Worm (Caenorhabditis elegans) whole organism, L1 larva: ENCODE data around the gene dnj-23.

Experiments
- C04F5.9 ChIP-seq: sonication (generic microtip); optimal IDR thresholded peaks from 2 replicates; lab custom pipeline; 2016; ENCODE audit warnings: missing genetic modification characterization, missing compliant biosample characterization
- Y116A8C.19 ChIP-seq: sonication (generic microtip); optimal IDR thresholded peaks from 2 replicates; lab custom pipeline; 2016; ENCODE audit warnings: missing compliant biosample characterization, missing genetic modification characterization, borderline replicate concordance
- aha-1 ChIP-seq: fragments of 150-350 bp; optimal IDR thresholded peaks from 2 replicates; lab custom pipeline; 2014; ENCODE audit warnings: missing biosample characterization, missing genetic modification characterization
- aly-2 ChIP-seq: fragments of 150-350 bp; optimal IDR thresholded peaks from 2 replicates; lab custom pipeline; 2014; ENCODE audit warnings: missing biosample characterization, missing genetic modification characterization
- ama-1 ChIP-seq: fragments of 150-350 bp; optimal IDR thresholded peaks from 2 replicates; lab custom pipeline; 2014
- blmp-1 ChIP-seq: fragments of 150-350 bp; optimal IDR thresholded peaks from 2 replicates; lab custom pipeline; 2014; ENCODE audit warnings: missing biosample characterization, missing genetic modification characterization
- ceh-63 ChIP-seq: fragments of 200-800 bp; sonication (Bioruptor generic); optimal IDR thresholded peaks from 2 replicates; lab custom pipeline; 2018; ENCODE audit warnings: mild to moderate bottlenecking, missing genetic modification characterization, missing compliant biosample characterization
- ceh-8 ChIP-seq: fragments of 200-800 bp; sonication (Bioruptor generic); optimal IDR thresholded peaks from 2 replicates; lab custom pipeline; 2018; ENCODE audit warnings: mild to moderate bottlenecking, missing genetic modification characterization, moderate library complexity, missing compliant biosample characterization
- ceh-90 ChIP-seq: sonication (generic microtip); optimal IDR thresholded peaks from 2 replicates; lab custom pipeline; 2016; ENCODE audit warnings: missing genetic modification characterization, missing compliant biosample characterization
- dpl-1 ChIP-seq, 3 experiments: fragments of 150-350 bp in 2 of 3; sonication (generic microtip) in 1 of 3; optimal IDR thresholded peaks; 2 replicates each; lab custom pipeline; 2014 to 2017; ENCODE audit warnings: missing biosample characterization in 3 of 3, missing genetic modification characterization in 3 of 3, missing genetic modification reagents in 3 of 3
- dsc-1 ChIP-seq: sonication (generic microtip); optimal IDR thresholded peaks from 2 replicates; lab custom pipeline; 2016; ENCODE audit warnings: mild to moderate bottlenecking, missing genetic modification characterization, missing compliant biosample characterization
- efl-3 ChIP-seq: fragments of 200-800 bp; sonication (Bioruptor generic); optimal IDR thresholded peaks from 2 replicates; lab custom pipeline; 2018; ENCODE audit warnings: mild to moderate bottlenecking, missing genetic modification characterization, missing compliant biosample characterization
- elt-3 ChIP-seq, 6 experiments: fragments of 150-350 bp in 1 of 6; sonication (generic microtip); optimal IDR thresholded peaks; 2 replicates each; lab custom pipeline; 2017 to 2018; ENCODE audit warnings: missing biosample characterization in 6 of 6, missing genetic modification characterization in 6 of 6, inconsistent platforms in 1 of 6
- fkh-4 ChIP-seq: sonication (generic microtip); optimal IDR thresholded peaks from 2 replicates; lab custom pipeline; 2016; ENCODE audit warnings: missing compliant biosample characterization, missing genetic modification characterization, borderline replicate concordance
- fkh-8 ChIP-seq: sonication (generic microtip); optimal IDR thresholded peaks from 2 replicates; lab custom pipeline; 2016; ENCODE audit warnings: mild to moderate bottlenecking, missing genetic modification characterization, missing compliant biosample characterization
- fos-1 ChIP-seq: fragments of 150-350 bp; optimal IDR thresholded peaks from 2 replicates; lab custom pipeline; 2014; ENCODE audit warnings: missing biosample characterization, missing genetic modification characterization
- grh-1 ChIP-seq: fragments of 200-800 bp; sonication (Bioruptor generic); IDR thresholded peaks from 2 replicates; pipeline ENCODE4 v1.3.6; 2022; ENCODE audit warnings: missing genetic modification reagents, missing genetic modification characterization, missing compliant biosample characterization
- lin-14 ChIP-seq: fragments of 200-800 bp; sonication (Bioruptor generic); optimal IDR thresholded peaks from 2 replicates; lab custom pipeline; 2018; ENCODE audit warnings: mild to moderate bottlenecking, missing genetic modification characterization, moderate library complexity, missing compliant biosample characterization
- lin-35 ChIP-seq, 2 experiments: fragments of 150-350 bp; optimal IDR thresholded peaks; 2 replicates each; lab custom pipeline; 2014; ENCODE audit warnings: missing biosample characterization in 2 of 2, missing genetic modification characterization in 2 of 2, missing genetic modification reagents in 2 of 2
- lin-39 ChIP-seq: fragments of 150-350 bp; optimal IDR thresholded peaks from 2 replicates; lab custom pipeline; 2014; ENCODE audit warnings: missing biosample characterization, missing genetic modification reagents, missing genetic modification characterization
- mab-9 ChIP-seq: fragments of 200-800 bp; sonication (Bioruptor generic); IDR thresholded peaks from 2 replicates; pipeline ENCODE4 v1.3.6; 2022; ENCODE audit warnings: missing genetic modification reagents, missing genetic modification characterization, missing compliant biosample characterization
- mef-2 ChIP-seq: fragments of 150-350 bp; optimal IDR thresholded peaks from 2 replicates; lab custom pipeline; 2014; ENCODE audit warnings: missing biosample characterization, missing genetic modification characterization
- mep-1 ChIP-seq: fragments of 150-350 bp; optimal IDR thresholded peaks from 2 replicates; lab custom pipeline; 2014; ENCODE audit warnings: missing biosample characterization, missing genetic modification characterization
- nhr-11 ChIP-seq: fragments of 150-350 bp; optimal IDR thresholded peaks from 2 replicates; lab custom pipeline; 2014; ENCODE audit warnings: missing biosample characterization, missing genetic modification characterization
- nhr-12 ChIP-seq: sonication (generic microtip); optimal IDR thresholded peaks from 2 replicates; lab custom pipeline; 2017; ENCODE audit warnings: missing biosample characterization, missing genetic modification characterization
- nhr-237 ChIP-seq: fragments of 150-350 bp; optimal IDR thresholded peaks from 2 replicates; lab custom pipeline; 2014; ENCODE audit warnings: missing biosample characterization, missing genetic modification characterization
- nhr-47 ChIP-seq: sonication (generic microtip); optimal IDR thresholded peaks from 2 replicates; lab custom pipeline; 2016; ENCODE audit warnings: mild to moderate bottlenecking, missing genetic modification characterization, moderate library complexity, missing compliant biosample characterization
- nhr-71 ChIP-seq: sonication (generic microtip); optimal IDR thresholded peaks from 2 replicates; lab custom pipeline; 2016; ENCODE audit warnings: mild to moderate bottlenecking, missing genetic modification characterization, moderate library complexity, missing compliant biosample characterization
- nhr-76 ChIP-seq: sonication (generic microtip); optimal IDR thresholded peaks from 2 replicates; lab custom pipeline; 2017; ENCODE audit warnings: missing biosample characterization, missing genetic modification characterization
- nhr-77 ChIP-seq: fragments of 150-350 bp; optimal IDR thresholded peaks from 2 replicates; lab custom pipeline; 2014; ENCODE audit warnings: missing biosample characterization, missing genetic modification characterization
- nhr-84 ChIP-seq: sonication (generic microtip); optimal IDR thresholded peaks from 2 replicates; lab custom pipeline; 2017; ENCODE audit warnings: missing biosample characterization, missing genetic modification characterization
- nhr-85 ChIP-seq: sonication (generic microtip); peaks from one replicate; lab custom pipeline; 2016; ENCODE audit warnings: missing genetic modification characterization, inconsistent platforms, missing compliant biosample characterization
- nhr-90 ChIP-seq: sonication (generic microtip); optimal IDR thresholded peaks from 2 replicates; lab custom pipeline; 2016; ENCODE audit warnings: mild to moderate bottlenecking, missing genetic modification characterization, missing compliant biosample characterization; ENCODE audit not compliant: poor library complexity
- pag-3 ChIP-seq: sonication (generic microtip); optimal IDR thresholded peaks from 2 replicates; lab custom pipeline; 2017; ENCODE audit warnings: missing genetic modification characterization, mild to moderate bottlenecking, missing compliant biosample characterization, antibody characterized with exemption, borderline replicate concordance; ENCODE audit not compliant: insufficient read depth
- pqm-1 ChIP-seq: sonication (generic microtip); optimal IDR thresholded peaks from 3 replicates; lab custom pipeline; 2017; ENCODE audit warnings: missing biosample characterization, missing genetic modification characterization
- rnt-1 ChIP-seq: sonication (generic microtip); optimal IDR thresholded peaks from 2 replicates; lab custom pipeline; 2016; ENCODE audit warnings: mild to moderate bottlenecking, missing genetic modification characterization, moderate library complexity, missing compliant biosample characterization
- sox-4 ChIP-seq: sonication (generic microtip); optimal IDR thresholded peaks from 2 replicates; lab custom pipeline; 2016; ENCODE audit warnings: missing genetic modification characterization, missing compliant biosample characterization
- sup-37 ChIP-seq: fragments of 200-800 bp; sonication (Bioruptor generic); optimal IDR thresholded peaks from 2 replicates; lab custom pipeline; 2018; ENCODE audit warnings: mild to moderate bottlenecking, missing genetic modification characterization, missing compliant biosample characterization
- swsn-7 ChIP-seq: sonication (generic microtip); optimal IDR thresholded peaks from 2 replicates; lab custom pipeline; 2016; ENCODE audit warnings: missing genetic modification characterization, missing compliant biosample characterization
- tbx-2 ChIP-seq: sonication (generic microtip); optimal IDR thresholded peaks from 2 replicates; lab custom pipeline; 2016; ENCODE audit warnings: missing genetic modification characterization, missing compliant biosample characterization
- tlp-1 ChIP-seq: fragments of 150-350 bp; optimal IDR thresholded peaks from 2 replicates; lab custom pipeline; 2014; ENCODE audit warnings: missing biosample characterization, missing genetic modification characterization
- unc-130 ChIP-seq: fragments of 150-350 bp; optimal IDR thresholded peaks from 2 replicates; lab custom pipeline; 2017; ENCODE audit warnings: missing biosample characterization, missing genetic modification characterization, inconsistent platforms
- unc-62 ChIP-seq: fragments of 150-350 bp; optimal IDR thresholded peaks from 2 replicates; lab custom pipeline; 2014; ENCODE audit warnings: missing biosample characterization, missing genetic modification reagents, missing genetic modification characterization
- unc-86 ChIP-seq: sonication (generic microtip); optimal IDR thresholded peaks from 2 replicates; lab custom pipeline; 2016; ENCODE audit warnings: missing genetic modification characterization, missing compliant biosample characterization
- vab-15 ChIP-seq: sonication (generic microtip); optimal IDR thresholded peaks from 2 replicates; lab custom pipeline; 2017; ENCODE audit warnings: missing genotype, mild to moderate bottlenecking, missing genetic modification characterization, missing compliant biosample characterization
- ztf-4 ChIP-seq: fragments of 150-350 bp; optimal IDR thresholded peaks from 2 replicates; lab custom pipeline; 2014; ENCODE audit warnings: missing biosample characterization, missing genetic modification characterization

dnj-23 gene

ce11 chrII:9135878-9136277, 27.5 kb upstream of the dnj-23 start, which contains the start of gene nlp-78:
TSS of gene nlp-78 (plus strand) at chrII:9136178.
- no peak for TF ChIP-seq Y116A8C.19
- TF ChIP-seq fkh-8 = no peak
- TF ChIP-seq grh-1 (GFP tag; lab: Robert Waterston, UW) = no peak
- TF ChIP-seq mab-9 (GFP tag; lab: Robert Waterston, UW) = no peak
- TF ChIP-seq sox-4 (tag; lab: Kevin White, UChicago) = no peak
- no peak for TF ChIP-seq dsc-1
- TF ChIP-seq ceh-63 (GFP tag; lab: Kevin White, UChicago) = no peak
- TF ChIP-seq nhr-76 (tag; lab: Kevin White, UChicago) = no peak
- no peak for TF ChIP-seq lin-14
- no peak for TF ChIP-seq nhr-47
- TF ChIP-seq tlp-1 (tag; lab: Kevin White, UChicago) = no peak
- no peak for TF ChIP-seq ceh-8 (GFP tag; lab: Kevin White, UChicago)
- TF ChIP-seq nhr-90 (tag; lab: Kevin White, UChicago) = no peak
- TF ChIP-seq ztf-4 = no peak
- no peak for TF ChIP-seq lin-35 (GFP tag; optimal IDR thresholded peaks at IDR 0.05; lab: Kevin White, UChicago)
- TF ChIP-seq tbx-2 (tag; lab: Kevin White, UChicago) = no peak
- TF ChIP-seq, all 84 proteins: peak for 0

- TF ChIP-seq lin-35 (GFP tag; optimal IDR thresholded peaks at IDR 0.05; lab: Kevin White, UChicago) (no peak), vab-15 (tag; lab: Kevin White, UChicago) (no peak), mef-2 (no peak), nhr-11 (tag; lab: Kevin White, UChicago) (no peak)
Measured at ce11 chrII:9132338-9132737, 23.9 kb upstream of the dnj-23 start.

ce11 chrII:9131363-9131762, 23.0 kb upstream of the dnj-23 start, which contains the start of gene C16D2.1:
TSS of gene C16D2.1 (plus strand) at chrII:9131663.
- TF ChIP-seq rnt-1 (tag; lab: Kevin White, UChicago) (no peak), blmp-1 (tag; lab: Kevin White, UChicago) (no peak), pag-3 (tag; lab: Kevin White, UChicago) (no peak), ceh-90 (no peak), nhr-12 (tag; lab: Kevin White, UChicago) (no peak), ama-1 (lab: Kevin White, UChicago) (no peak), unc-86 (tag; lab: Kevin White, UChicago) (no peak), fos-1 (no peak), nhr-71 (tag; lab: Kevin White, UChicago) (no peak), fkh-4 (tag; lab: Kevin White, UChicago) (no peak), swsn-7 (tag; lab: Kevin White, UChicago) (no peak), nhr-84 (tag; lab: Kevin White, UChicago) (no peak), nhr-237 (tag; lab: Kevin White, UChicago) (no peak)

ce11 chrII:9130339-9130738, 21.9 kb upstream of the dnj-23 start:
- no peak for TF ChIP-seq elt-3 (tag; optimal IDR thresholded peaks at IDR 0.05; lab: Kevin White, UChicago)
- TF ChIP-seq aly-2 (tag; lab: Kevin White, UChicago) = no peak
- TF ChIP-seq dsc-1 = peak; percentile 56
- peak; percentile 21 for TF ChIP-seq lin-14
- peak; percentile 37 for TF ChIP-seq blmp-1 (tag; lab: Kevin White, UChicago)
- no peak for TF ChIP-seq unc-62 (GFP tag; lab: Kevin White, UChicago)
- peak; percentile 61 for TF ChIP-seq fkh-8
- TF ChIP-seq fos-1 = peak; percentile 11
- TF ChIP-seq, all 84 proteins: peak for 5

ce11 chrII:9128132-9128531, 19.7 kb upstream of the dnj-23 start:
- TF ChIP-seq mef-2 (no peak), lin-39 (tag; lab: Kevin White, UChicago) (no peak), vab-15 (tag; lab: Kevin White, UChicago) (no peak), dpl-1 (GFP tag; optimal IDR thresholded peaks at IDR 0.05; lab: Kevin White, UChicago) (no peak), unc-130 (tag; lab: Kevin White, UChicago) (no peak), rnt-1 (tag; lab: Kevin White, UChicago) (no peak), aha-1 (tag; lab: Kevin White, UChicago) (no peak), pqm-1 (tag; lab: Kevin White, UChicago) (no peak), pag-3 (tag; lab: Kevin White, UChicago) (no peak), nhr-77 (peak; percentile 27), sox-4 (tag; lab: Kevin White, UChicago) (no peak), efl-3 (GFP tag; lab: Kevin White, UChicago) (no peak), nhr-11 (tag; lab: Kevin White, UChicago) (no peak), sup-37 (GFP tag; lab: Kevin White, UChicago) (no peak), lin-14 (peak; percentile 48), nhr-85 (tag; lab: Kevin White, UChicago) (peak; percentile 75), C04F5.9 (tag; lab: Kevin White, UChicago) (no peak), mep-1 (tag; lab: Kevin White, UChicago) (peak; percentile 68)
